Worm (Caenorhabditis elegans) whole organism, L4 larva: Measurements from ENCODE around the gene Y75B8A.10.

Source experiments
- F49E8.2 ChIP-seq: sonication (generic microtip); optimal IDR thresholded peaks from 2 replicates; lab custom pipeline; 2016; ENCODE audit warnings: missing compliant biosample characterization, mild to moderate bottlenecking, missing genetic modification characterization, borderline replicate concordance
- T20F7.1 ChIP-seq: fragments of 200-800 bp; sonication (Bioruptor generic); optimal IDR thresholded peaks from 2 replicates; lab custom pipeline; 2018; ENCODE audit warnings: mild to moderate bottlenecking, missing genetic modification characterization, missing compliant biosample characterization
- arid-1 ChIP-seq: fragments of 200-800 bp; sonication (Bioruptor generic); conservative IDR thresholded peaks from 2 replicates; pipeline ENCODE4 v1.3.6; 2022; ENCODE audit warnings: missing genetic modification reagents, missing genetic modification characterization, missing compliant biosample characterization
- dpl-1 ChIP-seq: fragments of 150-350 bp; optimal IDR thresholded peaks from 2 replicates; lab custom pipeline; 2014; ENCODE audit warnings: missing biosample characterization, missing genetic modification reagents, missing genetic modification characterization
- lsy-2 ChIP-seq, 2 experiments: fragments of 150-350 bp in 1 of 2; sonication (generic microtip) in 1 of 2; optimal IDR thresholded peaks; 2 replicates each; lab custom pipeline; 2014 to 2017; ENCODE audit warnings: missing biosample characterization in 2 of 2, missing genetic modification characterization in 2 of 2
- nhr-25 ChIP-seq: sonication (generic microtip); optimal IDR thresholded peaks from 2 replicates; lab custom pipeline; 2017; ENCODE audit warnings: missing genetic modification characterization, mild to moderate bottlenecking, missing compliant biosample characterization, antibody characterized with exemption, moderate library complexity, borderline replicate concordance; ENCODE audit not compliant: insufficient read depth
- vab-7 ChIP-seq: fragments of 200-800 bp; sonication (Bioruptor generic); IDR thresholded peaks from 2 replicates; pipeline ENCODE4 v1.3.6; 2022; ENCODE audit warnings: missing genetic modification reagents, missing genetic modification characterization, missing compliant biosample characterization
- zag-1 ChIP-seq: fragments of 150-350 bp; optimal IDR thresholded peaks from 2 replicates; lab custom pipeline; 2014; ENCODE audit warnings: missing biosample characterization, missing genetic modification characterization

- no peak for TF ChIP-seq zag-1
- TF ChIP-seq vab-7 = no peak
- no peak for TF ChIP-seq nhr-25
- no peak for TF ChIP-seq dpl-1
- no peak for TF ChIP-seq arid-1
- TF ChIP-seq F49E8.2 = no peak
- TF ChIP-seq lsy-2 (tag; optimal IDR thresholded peaks at IDR 0.05; lab: Kevin White, UChicago) = no peak
- TF ChIP-seq T20F7.1 (GFP tag; lab: Kevin White, UChicago) = no peak
These were observed 47.4 kb upstream of the Y75B8A.10 start for ce11 chrIII:12230195-12230594.
